Worm (Caenorhabditis elegans): ENCODE measurements around the gene Y39B6A.43.

Gene Y39B6A.43

ce11 chrV:18937578-18937977 lies 30.1 kb downstream of the Y39B6A.43 start:
- TF ChIP-seq mdl-1 (tag; optimal IDR thresholded peaks at IDR 0.05) = no peak
- no peak for TF ChIP-seq php-3 (GFP tag; IDR thresholded peaks at IDR 0.05)
- peak; percentile 56 for TF ChIP-seq aha-1 (tag)
- no peak for TF ChIP-seq F26F4.8 (GFP tag; conservative IDR thresholded peaks at IDR 0.05)
- no peak for TF ChIP-seq ztf-11 (tag; optimal IDR thresholded peaks at IDR 0.05)

- no peak for TF ChIP-seq mep-1 (tag; optimal IDR thresholded peaks at IDR 0.05)
- TF ChIP-seq madf-9 (GFP tag; conservative IDR thresholded peaks at IDR 0.05) = no peak
- no peak for TF ChIP-seq nhr-111 (GFP tag; optimal IDR thresholded peaks at IDR 0.05)
- TF ChIP-seq Y105C5A.15 (GFP tag; IDR thresholded peaks at IDR 0.05) = no peak
- TF ChIP-seq lin-15B (tag; optimal IDR thresholded peaks at IDR 0.05) = no peak
- TF ChIP-seq attf-4 (tag; optimal IDR thresholded peaks at IDR 0.05) = no peak
- TF ChIP-seq mdl-1 (tag; optimal IDR thresholded peaks at IDR 0.05) = peak in 1 of 2 experiments; percentile 23
- no peak for TF ChIP-seq dve-1 (tag; optimal IDR thresholded peaks at IDR 0.05; ENCODE audit: insufficient read depth)
- TF ChIP-seq cey-2 (tag; optimal IDR thresholded peaks at IDR 0.05; ENCODE audit: borderline replicate concordance, insufficient read depth) = no peak
- peak; percentile 99 for TF ChIP-seq nhr-28 (tag; optimal IDR thresholded peaks at IDR 0.05)
- TF ChIP-seq lin-29 (GFP tag; IDR thresholded peaks at IDR 0.05) = no peak
- no peak for TF ChIP-seq egl-27 (tag; optimal IDR thresholded peaks at IDR 0.05)
- no peak for TF ChIP-seq hmg-1.1 (GFP tag; IDR thresholded peaks at IDR 0.05)
- TF ChIP-seq lim-7 (GFP tag; IDR thresholded peaks at IDR 0.05) = no peak
- peak; percentile 18 for TF ChIP-seq nhr-77 (tag; optimal IDR thresholded peaks at IDR 0.05)
- no peak for TF ChIP-seq dpl-1 (GFP tag; optimal IDR thresholded peaks at IDR 0.05)
- TF ChIP-seq hlh-30 (tag; optimal IDR thresholded peaks at IDR 0.05; ENCODE audit: insufficient read depth) = peak; percentile 40
- no peak for TF ChIP-seq gei-8 (GFP tag; optimal IDR thresholded peaks at IDR 0.05)
- no peak for TF ChIP-seq mxl-2 (GFP tag; conservative IDR thresholded peaks at IDR 0.05)
- no peak for TF ChIP-seq Y5F2A.4 (GFP tag; optimal IDR thresholded peaks at IDR 0.05)
- no peak for TF ChIP-seq D1046.2 (GFP tag; IDR thresholded peaks at IDR 0.05)
- TF ChIP-seq nhr-48 (tag; optimal IDR thresholded peaks at IDR 0.05) = no peak
- TF ChIP-seq ZK546.5 (tag; optimal IDR thresholded peaks at IDR 0.05) = no peak
- TF ChIP-seq vab-7 (GFP tag; IDR thresholded peaks at IDR 0.05) = no peak
- no peak for TF ChIP-seq ZK337.2 (GFP tag; IDR thresholded peaks at IDR 0.05)
- TF ChIP-seq nhr-41 (GFP tag; IDR thresholded peaks at IDR 0.05) = no peak
- no peak for TF ChIP-seq mdt-29 (GFP tag; IDR thresholded peaks at IDR 0.05)
- no peak for TF ChIP-seq F49E8.2 (tag; optimal IDR thresholded peaks at IDR 0.05; ENCODE audit: borderline replicate concordance)
- no peak for TF ChIP-seq ceh-20 (GFP tag; IDR thresholded peaks at IDR 0.05)
Observed at ce11 chrV:18934539-18934938, 33.1 kb downstream of the Y39B6A.43 start.

DNA sequence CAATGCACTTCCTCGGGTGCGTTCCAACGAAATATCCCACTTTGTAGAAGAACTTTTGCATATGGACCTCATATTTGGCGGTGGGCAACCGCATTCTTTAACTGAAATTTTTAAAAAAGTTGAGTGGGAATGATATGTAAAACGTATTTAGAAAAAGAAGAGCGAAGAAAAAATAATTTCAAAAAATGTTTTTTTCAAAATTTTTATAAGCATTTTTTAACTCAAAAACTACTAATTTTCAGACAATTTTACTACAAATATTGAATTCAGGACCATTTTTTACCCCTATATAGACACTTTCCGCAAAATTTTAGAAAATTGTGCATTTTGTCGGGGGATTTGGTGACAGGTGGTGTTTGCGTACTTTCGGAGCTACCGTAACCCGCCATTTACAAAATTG lies 36.4 kb downstream of the Y39B6A.43 start, which contains the start of gene ptr-22:
TSS of gene ptr-22 (minus strand) at position 101 of the 400 bp plus-strand sequence.
- TF ChIP-seq unc-39 (tag; optimal IDR thresholded peaks at IDR 0.05) = no peak
- TF ChIP-seq nhr-41 (GFP tag; IDR thresholded peaks at IDR 0.05) = no peak
- no peak for TF ChIP-seq madf-9 (GFP tag; conservative IDR thresholded peaks at IDR 0.05)
- no peak for TF ChIP-seq dpl-1 (GFP tag; optimal IDR thresholded peaks at IDR 0.05)
- TF ChIP-seq daf-12 (tag; optimal IDR thresholded peaks at IDR 0.05) = no peak
- TF ChIP-seq egl-27 (tag; optimal IDR thresholded peaks at IDR 0.05) = no peak
- TF ChIP-seq rbr-2 (tag; optimal IDR thresholded peaks at IDR 0.05) = no peak
- TF ChIP-seq skn-1 (tag; optimal IDR thresholded peaks at IDR 0.05) = no peak
- no peak for TF ChIP-seq lin-1 (GFP tag; IDR thresholded peaks at IDR 0.05)

All from whole organism, L4 larva.